Worm (Caenorhabditis elegans) whole organism, early embryonic: ENCODE data around the gene ZC155.2.

Source experiments
- B0310.2 ChIP-seq: sonication (generic microtip); optimal IDR thresholded peaks from 2 replicates; lab custom pipeline; 2016; ENCODE audit warnings: mild to moderate bottlenecking, missing genetic modification characterization, missing compliant biosample characterization
- F13C5.2 ChIP-seq: sonication (generic microtip); optimal IDR thresholded peaks from 2 replicates; lab custom pipeline; 2017; ENCODE audit warnings: mild to moderate bottlenecking, missing genetic modification characterization, inconsistent platforms, missing compliant biosample characterization
- aly-1 ChIP-seq: sonication (generic microtip); optimal IDR thresholded peaks from 2 replicates; lab custom pipeline; 2016; ENCODE audit warnings: missing genetic modification characterization, missing compliant biosample characterization
- ama-1 ChIP-seq: fragments of 150-350 bp; optimal IDR thresholded peaks from 2 replicates; lab custom pipeline; 2014
- ceh-13 ChIP-seq: fragments of 200-800 bp; sonication (Bioruptor generic); optimal IDR thresholded peaks from 2 replicates; lab custom pipeline; 2018; ENCODE audit warnings: mild to moderate bottlenecking, missing genetic modification characterization, missing compliant biosample characterization
- ceh-36 ChIP-seq: sonication (generic microtip); optimal IDR thresholded peaks from 2 replicates; lab custom pipeline; 2016; ENCODE audit warnings: missing genetic modification characterization, inconsistent platforms, missing compliant biosample characterization
- ets-7 ChIP-seq: sonication (generic microtip); optimal IDR thresholded peaks from 2 replicates; lab custom pipeline; 2016; ENCODE audit warnings: missing genotype, missing genetic modification characterization, missing compliant biosample characterization
- flt-1 ChIP-seq: fragments of 200-800 bp; sonication (Bioruptor generic); IDR thresholded peaks from 2 replicates; pipeline ENCODE4 v1.3.6; 2022; ENCODE audit warnings: missing genetic modification characterization, missing compliant biosample characterization
- hmg-4 ChIP-seq: fragments of 200-800 bp; sonication (Bioruptor generic); optimal IDR thresholded peaks from 2 replicates; lab custom pipeline; 2018; ENCODE audit warnings: mild to moderate bottlenecking, missing genetic modification characterization, missing compliant biosample characterization
- hnd-1 ChIP-seq: sonication (generic microtip); optimal IDR thresholded peaks from 2 replicates; lab custom pipeline; 2016; ENCODE audit warnings: missing genetic modification characterization, missing compliant biosample characterization
- pes-1 ChIP-seq: fragments of 200-800 bp; sonication (Bioruptor generic); IDR thresholded peaks from 2 replicates; pipeline ENCODE4 v1.3.6; 2022; ENCODE audit warnings: missing genetic modification reagents, missing genetic modification characterization, missing compliant biosample characterization
- tbx-11 ChIP-seq: fragments of 200-800 bp; sonication (Bioruptor generic); IDR thresholded peaks from 2 replicates; pipeline ENCODE4 v1.3.6; 2022; ENCODE audit warnings: missing genetic modification characterization, missing compliant biosample characterization
- tbx-37 ChIP-seq: fragments of 200-800 bp; sonication (Bioruptor generic); conservative IDR thresholded peaks from 2 replicates; pipeline ENCODE4 v1.3.6; 2022; ENCODE audit warnings: missing genetic modification reagents, missing genetic modification characterization, missing compliant biosample characterization

DNA sequence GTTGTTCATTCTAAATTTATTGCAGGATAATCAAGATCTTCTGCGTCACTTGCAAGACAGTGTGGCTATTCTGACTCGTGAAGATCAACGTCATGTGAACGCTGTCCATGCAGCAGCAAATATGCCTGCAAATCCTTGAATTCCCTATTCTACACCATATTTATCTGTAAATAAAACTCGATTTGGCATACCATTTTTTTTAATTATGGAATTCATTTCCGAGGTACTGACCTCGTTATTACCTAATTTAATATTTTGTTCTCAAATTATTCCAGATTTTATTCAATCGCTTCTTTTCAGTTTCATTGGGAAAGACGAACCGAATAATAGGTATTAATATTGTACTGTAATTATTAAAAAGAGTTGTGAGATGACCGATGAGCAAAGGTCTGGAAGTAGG, 45.2 kb upstream of the ZC155.2 start, which contains the start of gene cid-1:
- no peak for TF ChIP-seq ama-1 (lab: Kevin White, UChicago)
- TF ChIP-seq hmg-4 (GFP tag; lab: Kevin White, UChicago) = no peak
- no peak for TF ChIP-seq tbx-37 (GFP tag; lab: Robert Waterston, UW)
- no peak for TF ChIP-seq F13C5.2 (tag; lab: Kevin White, UChicago)
- no peak for TF ChIP-seq aly-1 (tag; lab: Kevin White, UChicago)
- no peak for TF ChIP-seq flt-1 (GFP tag; lab: Robert Waterston, UW)
- TF ChIP-seq tbx-11 (GFP tag; lab: Robert Waterston, UW) = no peak
- TF ChIP-seq B0310.2 (tag; lab: Kevin White, UChicago) = no peak
- TF ChIP-seq hnd-1 (tag; lab: Kevin White, UChicago) = no peak
- no peak for TF ChIP-seq ceh-13
- no peak for TF ChIP-seq ets-7
- TF ChIP-seq ceh-36 (tag; lab: Kevin White, UChicago) = no peak
- no peak for TF ChIP-seq pes-1 (GFP tag; lab: Robert Waterston, UW)
